Worm (Caenorhabditis elegans): ENCODE data around the gene C24A3.4.

DNA sequence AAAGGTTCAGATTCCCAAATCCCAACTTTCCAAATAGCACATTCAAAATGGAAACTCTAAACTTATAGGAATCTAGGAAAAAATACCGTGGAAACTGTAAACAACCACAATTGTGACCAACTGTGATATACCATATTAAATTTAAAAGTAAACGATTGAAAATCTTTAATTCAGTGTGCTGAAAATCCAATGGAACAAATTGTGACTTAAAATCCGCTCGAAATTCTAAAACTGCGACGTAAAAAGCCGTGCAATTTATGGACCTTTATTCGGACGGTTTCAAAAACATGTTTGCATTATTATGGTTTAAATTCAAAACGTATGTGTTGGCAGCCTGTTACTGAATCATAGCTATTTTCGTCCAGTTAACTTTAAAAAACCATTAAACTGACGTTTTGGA lies 31.6 kb downstream of the C24A3.4 start:
- TF ChIP-seq lin-32 (GFP tag; optimal IDR thresholded peaks at IDR 0.05) (no peak), blmp-1 (tag; optimal IDR thresholded peaks at IDR 0.05) (no peak), unc-39 (tag; optimal IDR thresholded peaks at IDR 0.05) (no peak), unc-62 (GFP tag; optimal IDR thresholded peaks at IDR 0.05) (no peak), nhr-12 (tag; optimal IDR thresholded peaks at IDR 0.05) (no peak), snpc-4 (tag; optimal IDR thresholded peaks at IDR 0.05) (no peak), mep-1 (tag; optimal IDR thresholded peaks at IDR 0.05) (no peak), lsy-2 (tag; optimal IDR thresholded peaks at IDR 0.05) (no peak), nhr-237 (tag; optimal IDR thresholded peaks at IDR 0.05) (no peak), mab-5 (tag; optimal IDR thresholded peaks at IDR 0.05) (no peak), nhr-28 (tag; optimal IDR thresholded peaks at IDR 0.05) (no peak), ztf-11 (tag; optimal IDR thresholded peaks at IDR 0.05) (no peak), nhr-2 (tag; optimal IDR thresholded peaks at IDR 0.05) (no peak)
